Worm (Caenorhabditis elegans): ENCODE measurements around the gene sra-33.

DNA sequence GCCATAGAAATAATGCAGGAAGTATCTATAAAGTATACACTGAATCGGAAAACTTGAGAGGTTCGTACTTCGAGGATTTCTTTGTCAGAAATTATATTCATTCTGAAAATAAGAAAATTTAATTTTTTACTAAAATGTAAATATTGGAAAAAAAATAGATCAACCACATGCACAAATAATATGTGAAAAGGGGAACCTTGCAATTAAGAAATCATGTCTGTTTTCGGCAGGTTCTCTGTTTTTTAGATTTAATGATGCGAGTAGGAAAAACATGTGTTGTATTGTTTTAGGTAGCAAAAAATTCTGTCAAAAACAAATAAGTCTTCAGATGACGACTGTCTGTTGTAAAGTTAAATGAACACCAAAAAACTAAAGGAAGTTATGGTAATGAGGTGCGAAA lies at the start of gene sra-33:
- TF ChIP-seq tbx-37 (GFP tag; conservative IDR thresholded peaks at IDR 0.05): no peak
- no peak for TF ChIP-seq hmg-4 (GFP tag; optimal IDR thresholded peaks at IDR 0.05)
- TF ChIP-seq hnd-1 (tag; optimal IDR thresholded peaks at IDR 0.05): no peak
- no peak for TF ChIP-seq F13C5.2 (tag; optimal IDR thresholded peaks at IDR 0.05)
